Worm (Caenorhabditis elegans) whole organism, L1 larva: ENCODE measurements around the gene cka-2.

Experiments used
- C16A3.4 ChIP-seq: fragments of 150-350 bp; optimal IDR thresholded peaks from 2 replicates; lab custom pipeline; 2014; ENCODE audit warnings: missing biosample characterization, missing genetic modification characterization
- C34B4.2 ChIP-seq: sonication (generic microtip); optimal IDR thresholded peaks from 2 replicates; lab custom pipeline; 2017; ENCODE audit warnings: mild to moderate bottlenecking, missing genetic modification characterization, missing compliant biosample characterization
- Y116A8C.19 ChIP-seq: sonication (generic microtip); optimal IDR thresholded peaks from 2 replicates; lab custom pipeline; 2016; ENCODE audit warnings: missing compliant biosample characterization, missing genetic modification characterization, borderline replicate concordance
- alr-1 ChIP-seq: fragments of 200-800 bp; sonication (Bioruptor generic); optimal IDR thresholded peaks from 2 replicates; lab custom pipeline; 2018; ENCODE audit warnings: borderline replicate concordance, mild to moderate bottlenecking, missing genetic modification characterization, missing compliant biosample characterization
- aly-2 ChIP-seq: fragments of 150-350 bp; optimal IDR thresholded peaks from 2 replicates; lab custom pipeline; 2014; ENCODE audit warnings: missing biosample characterization, missing genetic modification characterization
- ama-1 ChIP-seq: fragments of 150-350 bp; optimal IDR thresholded peaks from 2 replicates; lab custom pipeline; 2014
- blmp-1 ChIP-seq: fragments of 150-350 bp; optimal IDR thresholded peaks from 2 replicates; lab custom pipeline; 2014; ENCODE audit warnings: missing biosample characterization, missing genetic modification characterization
- ceh-63 ChIP-seq: fragments of 200-800 bp; sonication (Bioruptor generic); optimal IDR thresholded peaks from 2 replicates; lab custom pipeline; 2018; ENCODE audit warnings: mild to moderate bottlenecking, missing genetic modification characterization, missing compliant biosample characterization
- ceh-8 ChIP-seq: fragments of 200-800 bp; sonication (Bioruptor generic); optimal IDR thresholded peaks from 2 replicates; lab custom pipeline; 2018; ENCODE audit warnings: mild to moderate bottlenecking, missing genetic modification characterization, moderate library complexity, missing compliant biosample characterization
- ceh-90 ChIP-seq: sonication (generic microtip); optimal IDR thresholded peaks from 2 replicates; lab custom pipeline; 2016; ENCODE audit warnings: missing genetic modification characterization, missing compliant biosample characterization
- ces-1 ChIP-seq: fragments of 150-350 bp; optimal IDR thresholded peaks from 2 replicates; lab custom pipeline; 2014; ENCODE audit warnings: missing biosample characterization, missing genetic modification reagents, missing genetic modification characterization
- efl-1 ChIP-seq, 4 experiments: fragments of 150-350 bp; optimal IDR thresholded peaks in 3 of 4; peaks in 1 of 4; 1 replicate in 1 of 4; 2 replicates in 3 of 4; lab custom pipeline; 2014; ENCODE audit warnings: missing biosample characterization in 2 of 4, missing genetic modification characterization in 2 of 4, missing genetic modification reagents in 2 of 4
- egl-13 ChIP-seq: sonication (generic microtip); optimal IDR thresholded peaks from 2 replicates; lab custom pipeline; 2016; ENCODE audit warnings: missing genotype, missing genetic modification reagents, missing genetic modification characterization, missing compliant biosample characterization
- egl-27 ChIP-seq, 2 experiments: fragments of 150-350 bp in 1 of 2; sonication (generic microtip); optimal IDR thresholded peaks; 3 replicates each; lab custom pipeline; 2017 to 2018; ENCODE audit warnings: missing biosample characterization in 2 of 2, missing genetic modification characterization in 2 of 2, missing genetic modification reagents in 2 of 2
- fkh-10 ChIP-seq: sonication (generic microtip); optimal IDR thresholded peaks from 2 replicates; lab custom pipeline; 2017; ENCODE audit warnings: missing biosample characterization, missing genetic modification reagents, missing genetic modification characterization
- fkh-4 ChIP-seq: sonication (generic microtip); optimal IDR thresholded peaks from 2 replicates; lab custom pipeline; 2016; ENCODE audit warnings: missing compliant biosample characterization, missing genetic modification characterization, borderline replicate concordance
- fos-1 ChIP-seq: fragments of 150-350 bp; optimal IDR thresholded peaks from 2 replicates; lab custom pipeline; 2014; ENCODE audit warnings: missing biosample characterization, missing genetic modification characterization
- hlh-17 ChIP-seq: fragments of 200-800 bp; sonication (Bioruptor generic); optimal IDR thresholded peaks from 2 replicates; lab custom pipeline; 2018; ENCODE audit warnings: missing genetic modification characterization, mild to moderate bottlenecking, missing compliant biosample characterization, moderate library complexity, borderline replicate concordance
- irx-1 ChIP-seq: sonication (generic microtip); optimal IDR thresholded peaks from 2 replicates; lab custom pipeline; 2016; ENCODE audit warnings: missing genetic modification characterization, missing compliant biosample characterization
- isw-1 ChIP-seq: fragments of 200-800 bp; sonication (Bioruptor generic); IDR thresholded peaks from 2 replicates; pipeline ENCODE4 v1.3.6; 2022; ENCODE audit warnings: missing genetic modification characterization, missing compliant biosample characterization
- jun-1 ChIP-seq: fragments of 150-350 bp; optimal IDR thresholded peaks from 2 replicates; lab custom pipeline; 2014; ENCODE audit warnings: missing biosample characterization, missing genetic modification reagents, missing genetic modification characterization
- lin-13 ChIP-seq: fragments of 150-350 bp; optimal IDR thresholded peaks from 2 replicates; lab custom pipeline; 2014; ENCODE audit warnings: missing biosample characterization, missing genetic modification reagents, missing genetic modification characterization
- lin-14 ChIP-seq: fragments of 200-800 bp; sonication (Bioruptor generic); optimal IDR thresholded peaks from 2 replicates; lab custom pipeline; 2018; ENCODE audit warnings: mild to moderate bottlenecking, missing genetic modification characterization, moderate library complexity, missing compliant biosample characterization
- lin-15B ChIP-seq: fragments of 150-350 bp; sonication (generic microtip); optimal IDR thresholded peaks from 3 replicates; lab custom pipeline; 2014; ENCODE audit warnings: missing biosample characterization, missing genetic modification characterization
- lin-35 ChIP-seq, 2 experiments: fragments of 150-350 bp; optimal IDR thresholded peaks; 2 replicates each; lab custom pipeline; 2014; ENCODE audit warnings: missing biosample characterization in 2 of 2, missing genetic modification characterization in 2 of 2, missing genetic modification reagents in 2 of 2
- nhr-11 ChIP-seq: fragments of 150-350 bp; optimal IDR thresholded peaks from 2 replicates; lab custom pipeline; 2014; ENCODE audit warnings: missing biosample characterization, missing genetic modification characterization
- nhr-19 ChIP-seq: fragments of 200-800 bp; sonication (Bioruptor generic); conservative IDR thresholded peaks from 2 replicates; pipeline ENCODE4 v1.3.6; 2022; ENCODE audit warnings: missing genetic modification characterization, missing compliant biosample characterization
- nhr-20 ChIP-seq: sonication (generic microtip); optimal IDR thresholded peaks from 2 replicates; lab custom pipeline; 2016; ENCODE audit warnings: mild to moderate bottlenecking, missing genetic modification characterization, missing compliant biosample characterization
- nhr-28 ChIP-seq: fragments of 150-350 bp; optimal IDR thresholded peaks from 2 replicates; lab custom pipeline; 2014; ENCODE audit warnings: missing biosample characterization, missing genetic modification characterization
- nhr-47 ChIP-seq: sonication (generic microtip); optimal IDR thresholded peaks from 2 replicates; lab custom pipeline; 2016; ENCODE audit warnings: mild to moderate bottlenecking, missing genetic modification characterization, moderate library complexity, missing compliant biosample characterization
- nhr-71 ChIP-seq: sonication (generic microtip); optimal IDR thresholded peaks from 2 replicates; lab custom pipeline; 2016; ENCODE audit warnings: mild to moderate bottlenecking, missing genetic modification characterization, moderate library complexity, missing compliant biosample characterization
- nhr-90 ChIP-seq: sonication (generic microtip); optimal IDR thresholded peaks from 2 replicates; lab custom pipeline; 2016; ENCODE audit warnings: mild to moderate bottlenecking, missing genetic modification characterization, missing compliant biosample characterization; ENCODE audit not compliant: poor library complexity
- pag-3 ChIP-seq: sonication (generic microtip); optimal IDR thresholded peaks from 2 replicates; lab custom pipeline; 2017; ENCODE audit warnings: missing genetic modification characterization, mild to moderate bottlenecking, missing compliant biosample characterization, antibody characterized with exemption, borderline replicate concordance; ENCODE audit not compliant: insufficient read depth
- pax-3 ChIP-seq: fragments of 200-800 bp; sonication (Bioruptor generic); optimal IDR thresholded peaks from 2 replicates; lab custom pipeline; 2018; ENCODE audit warnings: mild to moderate bottlenecking, missing genetic modification characterization, moderate library complexity, missing compliant biosample characterization
- rnt-1 ChIP-seq: sonication (generic microtip); optimal IDR thresholded peaks from 2 replicates; lab custom pipeline; 2016; ENCODE audit warnings: mild to moderate bottlenecking, missing genetic modification characterization, moderate library complexity, missing compliant biosample characterization
- snu-23 ChIP-seq: sonication (generic microtip); optimal IDR thresholded peaks from 2 replicates; lab custom pipeline; 2016; ENCODE audit warnings: missing genetic modification characterization, missing compliant biosample characterization
- swsn-7 ChIP-seq: sonication (generic microtip); optimal IDR thresholded peaks from 2 replicates; lab custom pipeline; 2016; ENCODE audit warnings: missing genetic modification characterization, missing compliant biosample characterization
- tlp-1 ChIP-seq: fragments of 150-350 bp; optimal IDR thresholded peaks from 2 replicates; lab custom pipeline; 2014; ENCODE audit warnings: missing biosample characterization, missing genetic modification characterization
- vab-15 ChIP-seq: sonication (generic microtip); optimal IDR thresholded peaks from 2 replicates; lab custom pipeline; 2017; ENCODE audit warnings: missing genotype, mild to moderate bottlenecking, missing genetic modification characterization, missing compliant biosample characterization
- xbp-1 ChIP-seq: sonication (generic microtip); optimal IDR thresholded peaks from 2 replicates; lab custom pipeline; 2016; ENCODE audit warnings: missing genetic modification characterization, missing compliant biosample characterization
- zag-1 ChIP-seq: fragments of 150-350 bp; optimal IDR thresholded peaks from 2 replicates; lab custom pipeline; 2014; ENCODE audit warnings: missing biosample characterization, missing genetic modification characterization
- zip-4 ChIP-seq: fragments of 200-800 bp; sonication (Bioruptor generic); optimal IDR thresholded peaks from 2 replicates; lab custom pipeline; 2018; ENCODE audit warnings: mild to moderate bottlenecking, missing genetic modification characterization, moderate library complexity, missing compliant biosample characterization
- ztf-11 ChIP-seq, 2 experiments: sonication (generic microtip); optimal IDR thresholded peaks; 2 replicates each; lab custom pipeline; 2016 to 2017; ENCODE audit warnings: missing genetic modification characterization in 2 of 2, missing biosample characterization in 1 of 2, missing compliant biosample characterization in 1 of 2

Gene cka-2

ce11 chrX:4294957-4295356 is 9.0 kb downstream of the cka-2 start:
- TF ChIP-seq nhr-47 (tag; lab: Kevin White, UChicago) (no peak), nhr-11 (tag; lab: Kevin White, UChicago) (no peak), egl-27 (tag; optimal IDR thresholded peaks at IDR 0.05; lab: Kevin White, UChicago) (no peak), vab-15 (no peak), snu-23 (GFP tag; lab: Kevin White, UChicago) (peak; percentile 38), nhr-90 (tag; lab: Kevin White, UChicago) (peak; percentile 2), fos-1 (tag; lab: Kevin White, UChicago) (no peak), isw-1 (GFP tag; lab: Robert Waterston, UW) (no peak), irx-1 (tag; lab: Kevin White, UChicago) (no peak), ceh-90 (tag; lab: Kevin White, UChicago) (no peak), efl-1 (optimal IDR thresholded peaks at IDR 0.05; lab: Kevin White, UChicago) (no peak), efl-1 (GFP tag; optimal IDR thresholded peaks at IDR 0.05 in 1 of 2; lab: Kevin White, UChicago) (no peak), lin-15B (tag; lab: Kevin White, UChicago) (no peak), zag-1 (tag; lab: Kevin White, UChicago) (no peak), ztf-11 (tag; optimal IDR thresholded peaks at IDR 0.05; lab: Kevin White, UChicago) (no peak), alr-1 (tag; lab: Kevin White, UChicago) (no peak), swsn-7 (no peak), fkh-4 (tag; lab: Kevin White, UChicago) (no peak), nhr-71 (tag; lab: Kevin White, UChicago) (peak; percentile 33), ceh-8 (GFP tag; lab: Kevin White, UChicago) (no peak), lin-13 (GFP tag; lab: Kevin White, UChicago) (no peak), Y116A8C.19 (no peak), tlp-1 (no peak), egl-13 (tag; lab: Kevin White, UChicago) (no peak), hlh-17 (GFP tag; lab: Kevin White, UChicago) (no peak), blmp-1 (tag; lab: Kevin White, UChicago) (no peak), fkh-10 (GFP tag; lab: Kevin White, UChicago) (no peak), pag-3 (no peak), aly-2 (tag; lab: Kevin White, UChicago) (no peak), lin-35 (GFP tag; optimal IDR thresholded peaks at IDR 0.05; lab: Kevin White, UChicago) (no peak), C16A3.4 (tag; lab: Kevin White, UChicago) (no peak), nhr-28 (no peak), C34B4.2 (tag; lab: Kevin White, UChicago) (no peak), rnt-1 (tag; lab: Kevin White, UChicago) (peak; percentile 44), nhr-20 (tag; lab: Kevin White, UChicago) (peak; percentile 26), zip-4 (GFP tag; lab: Kevin White, UChicago) (no peak), ceh-63 (no peak), ces-1 (GFP tag; lab: Kevin White, UChicago) (no peak), jun-1 (tag; lab: Kevin White, UChicago) (no peak), ama-1 (lab: Kevin White, UChicago) (no peak), lin-14 (GFP tag; lab: Kevin White, UChicago) (peak; percentile 59), xbp-1 (tag; lab: Kevin White, UChicago) (no peak), nhr-19 (peak; percentile 48), pax-3 (tag; lab: Kevin White, UChicago) (no peak)
